Fruit fly (Drosophila melanogaster): Measurements from ENCODE around the gene CG10559.

Gene CG10559

DNA sequence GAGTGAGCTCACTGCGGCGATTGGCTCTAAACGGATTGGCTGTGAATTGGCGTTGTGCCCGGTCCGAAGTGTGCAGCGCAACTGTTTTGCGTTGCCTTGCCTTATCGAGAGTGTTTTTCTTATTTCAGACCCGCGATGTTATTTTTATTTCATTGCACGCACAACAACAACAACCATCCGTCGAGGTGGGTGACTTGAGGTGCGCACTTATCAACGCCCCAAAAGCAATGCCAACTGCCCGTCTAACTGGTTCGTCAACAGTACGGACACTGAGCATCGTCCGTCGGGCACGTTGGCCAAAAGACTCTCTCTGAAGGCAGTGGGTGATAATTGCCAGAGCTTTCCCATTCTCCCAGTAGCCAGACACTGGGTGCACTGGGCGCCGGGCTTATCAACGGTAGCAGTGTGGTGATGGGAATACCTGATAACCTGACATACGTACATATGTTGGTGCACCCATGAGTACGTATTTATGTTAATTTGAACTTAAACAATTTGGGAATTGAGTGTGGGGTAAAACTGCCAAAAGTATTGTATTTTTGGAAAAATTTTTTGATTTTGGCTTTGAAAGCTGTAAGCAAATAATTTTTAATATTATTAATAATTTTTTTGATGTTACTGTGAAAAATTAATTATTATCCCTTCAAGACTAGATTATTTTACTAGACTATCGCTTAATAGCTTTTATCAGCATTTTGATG, 20.4 kb downstream of the CG10559 start, which contains the start of gene CG31102:
TSS of gene CG31102 (minus strand) at position 275 of the 701 bp plus-strand sequence.
- TF ChIP-seq CG2116 (GFP tag; optimal IDR thresholded peaks at IDR 0.05) (no peak), pita (GFP tag; optimal IDR thresholded peaks at IDR 0.05) (no peak), CG18599 (GFP tag; optimal IDR thresholded peaks at IDR 0.05) (peak; percentile 13), CG34422 (GFP tag; IDR thresholded peaks at IDR 0.05) (0 out of 3 replicates have a peak, but pooled peaks have one; percentile 18), GATAe (GFP tag; conservative IDR thresholded peaks at IDR 0.05) (0 out of 2 replicates have a peak, but pooled peaks have one; percentile 29), bcd (GFP tag; optimal IDR thresholded peaks at IDR 0.05) (no peak), Drgx (GFP tag; IDR thresholded peaks at IDR 0.05) (0 out of 2 replicates have a peak, but pooled peaks have one; percentile 12), zen2 (GFP tag; IDR thresholded peaks at IDR 0.05; ENCODE audit: partially characterized antibody) (0 out of 3 replicates have a peak, but pooled peaks have one; percentile 39), Antp (GFP tag; optimal IDR thresholded peaks at IDR 0.05) (no peak), CG10147 (GFP tag; optimal IDR thresholded peaks at IDR 0.05) (no peak), exex (tag; optimal IDR thresholded peaks at IDR 0.05) (peak; percentile 78), CG31441 (GFP tag; IDR thresholded peaks at IDR 0.05) (0 out of 2 replicates have a peak, but pooled peaks have one; percentile 36), hth (optimal IDR thresholded peaks at IDR 0.05) (no peak), Six4 (GFP tag; optimal IDR thresholded peaks at IDR 0.05) (no peak), aop (GFP tag; IDR thresholded peaks at IDR 0.05) (no peak), vfl (GFP tag; optimal IDR thresholded peaks at IDR 0.05) (no peak), dysf (GFP tag; IDR thresholded peaks at IDR 0.05) (0 out of 3 replicates have a peak, but pooled peaks have one; percentile 21), Jarid2 (GFP tag; optimal IDR thresholded peaks at IDR 0.05) (peak; percentile 16), nerfin-2 (GFP tag; IDR thresholded peaks at IDR 0.05; ENCODE audit: partially characterized antibody) (no peak), ci (GFP tag; IDR thresholded peaks at IDR 0.05) (0 out of 3 replicates have a peak, but pooled peaks have one; percentile 39), sna (GFP tag; IDR thresholded peaks at IDR 0.05; ENCODE audit: partially characterized antibody) (no peak), Doc3 (GFP tag; IDR thresholded peaks at IDR 0.05; ENCODE audit: partially characterized antibody) (no peak), mirr (GFP tag; optimal IDR thresholded peaks at IDR 0.05) (peak; percentile 28), lmd (GFP tag; IDR thresholded peaks at IDR 0.05) (no peak), crc (GFP tag; optimal IDR thresholded peaks at IDR 0.05) (no peak), Ets65A (GFP tag) (peak; percentile 58), lbe (GFP tag; optimal IDR thresholded peaks at IDR 0.05) (peak; percentile 24), ftz-f1 (GFP tag; optimal IDR thresholded peaks at IDR 0.05) (no peak), sug (tag; optimal IDR thresholded peaks at IDR 0.05) (peak; percentile 53), CG13424 (tag; optimal IDR thresholded peaks at IDR 0.05) (no peak), dmrt99B (tag; optimal IDR thresholded peaks at IDR 0.05) (peak; percentile 1), chinmo (GFP tag; IDR thresholded peaks at IDR 0.05; ENCODE audit: partially characterized antibody) (peak; percentile 85; the same call in 3 of the 4 replicates), CG11696 (GFP tag; IDR thresholded peaks at IDR 0.05) (peak; percentile 53; the same call in 1 of the 2 replicates), Rfx (GFP tag; IDR thresholded peaks at IDR 0.05) (0 out of 2 replicates have a peak, but pooled peaks have one; percentile 12), grn (GFP tag; optimal IDR thresholded peaks at IDR 0.05) (peak; percentile 74), phol (tag; optimal IDR thresholded peaks at IDR 0.05) (no peak), CG10543 (GFP tag; optimal IDR thresholded peaks at IDR 0.05) (peak; percentile 32), CG12769 (tag; optimal IDR thresholded peaks at IDR 0.05) (peak; percentile 80), Dbx (GFP tag; IDR thresholded peaks at IDR 0.05) (0 out of 3 replicates have a peak, but pooled peaks have one; percentile 37), CG34376 (GFP tag; optimal IDR thresholded peaks at IDR 0.05) (peak; percentile 11), Hr78 (GFP tag; optimal IDR thresholded peaks at IDR 0.05) (no peak), Hmx (GFP tag; optimal IDR thresholded peaks at IDR 0.05) (no peak), CG18619 (GFP tag; optimal IDR thresholded peaks at IDR 0.05) (no peak), crol (GFP tag; IDR thresholded peaks at IDR 0.05) (no peak), Hey (tag; optimal IDR thresholded peaks at IDR 0.05) (no peak), CG42726 (GFP tag; IDR thresholded peaks at IDR 0.05; ENCODE audit: partially characterized antibody) (no peak)

Data from whole organism, embryonic.